Worm (Caenorhabditis elegans): ENCODE data around the gene M163.8.

Gene M163.8

DNA sequence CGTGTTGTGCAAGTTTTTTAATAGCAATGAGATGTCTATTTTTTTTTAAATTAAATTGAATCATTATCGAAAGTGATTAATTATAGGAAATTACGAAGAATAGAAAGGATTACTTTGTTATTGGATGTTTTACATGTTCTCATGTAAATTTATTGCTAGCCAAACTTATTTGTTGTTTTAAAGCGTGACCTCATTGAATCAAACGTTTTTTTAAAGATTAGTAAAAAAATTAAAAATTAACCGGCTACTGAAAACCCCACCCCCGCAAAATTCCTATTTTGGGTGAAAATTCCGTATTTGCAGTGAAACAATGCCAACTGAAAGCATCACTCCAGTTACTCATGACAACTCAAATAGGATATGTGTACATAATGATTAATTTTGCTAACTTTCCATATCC, at the start of gene M163.8:
TSS of gene M163.8 (plus strand) at position 301 of the 400 bp plus-strand sequence.
- TF ChIP-seq ama-1 (optimal IDR thresholded peaks at IDR 0.05) (no peak), ceh-36 (tag; optimal IDR thresholded peaks at IDR 0.05) (no peak), tbx-11 (GFP tag; IDR thresholded peaks at IDR 0.05) (no peak), sea-1 (GFP tag; conservative IDR thresholded peaks at IDR 0.05) (no peak), tra-4 (tag; optimal IDR thresholded peaks at IDR 0.05) (no peak), hmg-4 (GFP tag; optimal IDR thresholded peaks at IDR 0.05) (no peak), ets-7 (tag; optimal IDR thresholded peaks at IDR 0.05) (no peak), F13C5.2 (tag; optimal IDR thresholded peaks at IDR 0.05) (no peak), pes-1 (GFP tag; IDR thresholded peaks at IDR 0.05) (no peak), ceh-13 (GFP tag; optimal IDR thresholded peaks at IDR 0.05) (no peak), aly-1 (tag; optimal IDR thresholded peaks at IDR 0.05) (no peak), B0310.2 (tag; optimal IDR thresholded peaks at IDR 0.05) (no peak)

DNA sequence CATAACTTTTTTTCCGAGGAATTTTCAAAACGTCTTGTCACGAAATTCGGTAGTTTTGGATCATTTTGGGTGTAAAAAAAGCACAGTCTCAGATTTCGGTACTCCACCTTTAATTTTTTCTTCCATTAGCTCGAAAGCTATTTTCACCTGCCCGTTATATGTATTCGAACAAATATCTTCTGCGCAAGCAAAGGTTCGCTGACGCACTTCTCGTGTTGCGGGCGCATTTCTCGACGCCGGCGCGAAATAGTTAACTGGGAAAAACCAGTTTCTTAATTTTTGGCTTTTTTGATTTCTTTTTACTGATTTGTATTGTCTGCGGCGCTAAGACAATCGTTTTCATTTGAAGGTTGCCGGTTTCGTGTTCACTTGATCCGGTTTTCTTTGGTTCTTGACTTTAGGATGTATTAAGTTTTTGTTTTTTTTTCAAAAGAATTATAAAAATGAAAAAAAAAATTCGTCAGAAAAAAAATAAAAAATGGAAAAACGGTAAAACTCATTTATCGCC, 49.2 kb upstream of the M163.8 start:
- TF ChIP-seq pes-1 (GFP tag; IDR thresholded peaks at IDR 0.05) (no peak), tbx-37 (GFP tag; conservative IDR thresholded peaks at IDR 0.05) (no peak), hmg-4 (GFP tag; optimal IDR thresholded peaks at IDR 0.05) (no peak), hmbx-1 (tag; optimal IDR thresholded peaks at IDR 0.05) (no peak), ets-7 (tag; optimal IDR thresholded peaks at IDR 0.05) (no peak), tra-4 (tag; optimal IDR thresholded peaks at IDR 0.05) (no peak), flt-1 (GFP tag; IDR thresholded peaks at IDR 0.05) (no peak), F13C5.2 (tag; optimal IDR thresholded peaks at IDR 0.05) (no peak), aly-1 (tag; optimal IDR thresholded peaks at IDR 0.05) (no peak), ceh-13 (GFP tag; optimal IDR thresholded peaks at IDR 0.05) (no peak), scrt-1 (GFP tag; IDR thresholded peaks at IDR 0.05) (no peak), ceh-36 (tag; optimal IDR thresholded peaks at IDR 0.05) (no peak), tbx-11 (GFP tag; IDR thresholded peaks at IDR 0.05) (no peak)

DNA sequence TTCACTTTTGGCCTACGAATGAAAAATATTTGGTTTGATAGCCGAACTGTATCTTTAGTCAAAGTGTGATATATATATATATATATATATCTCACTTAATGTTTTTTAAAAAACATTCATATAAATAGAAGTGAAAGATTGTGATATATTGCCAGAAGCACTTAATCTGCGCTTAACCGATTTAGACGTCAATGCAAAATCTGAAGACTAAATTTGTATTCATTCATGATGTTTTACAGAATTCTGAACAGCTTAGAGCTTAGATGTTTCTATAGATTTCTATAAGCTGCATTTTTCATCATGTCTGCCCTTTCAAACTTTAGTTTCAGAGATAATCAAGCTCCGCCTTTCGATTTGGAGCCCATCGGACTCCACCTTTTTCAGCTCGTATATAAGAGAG, 42.6 kb upstream of the M163.8 start, which contains the start of gene F23D12.3:
TSS of gene F23D12.3 (plus strand) at position 301 of the 400 bp plus-strand sequence.
- TF ChIP-seq pes-1 (GFP tag; IDR thresholded peaks at IDR 0.05) (no peak), hmbx-1 (tag; optimal IDR thresholded peaks at IDR 0.05) (no peak), scrt-1 (GFP tag; IDR thresholded peaks at IDR 0.05) (no peak), hnd-1 (tag; optimal IDR thresholded peaks at IDR 0.05) (no peak), ama-1 (optimal IDR thresholded peaks at IDR 0.05) (no peak), F13C5.2 (tag; optimal IDR thresholded peaks at IDR 0.05) (no peak), sea-1 (GFP tag; conservative IDR thresholded peaks at IDR 0.05) (no peak), aly-1 (tag; optimal IDR thresholded peaks at IDR 0.05) (no peak), tra-4 (tag; optimal IDR thresholded peaks at IDR 0.05) (no peak)

DNA sequence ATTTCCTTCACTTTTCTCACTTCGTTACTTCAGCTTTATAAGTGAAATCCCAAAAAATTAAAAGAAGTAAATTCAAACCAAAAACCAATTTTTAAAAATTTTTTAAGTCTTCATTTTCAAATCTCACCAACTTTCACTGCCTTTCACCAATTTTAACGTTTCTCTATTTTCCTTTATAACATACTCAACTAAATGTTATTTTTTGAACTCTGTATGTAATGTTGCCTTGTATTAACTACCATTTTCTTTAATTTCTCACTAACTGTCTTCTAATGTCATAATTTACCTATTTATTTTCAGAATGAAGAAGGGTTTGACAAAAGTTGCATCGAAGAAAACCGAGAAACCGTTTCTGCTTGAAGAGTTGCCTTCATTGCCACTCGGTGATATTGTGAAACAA, 40.2 kb upstream of the M163.8 start, which contains the start of gene F23D12.4:
TSS of gene F23D12.4 (plus strand) at position 301 of the 400 bp plus-strand sequence.
- TF ChIP-seq pes-1 (GFP tag; IDR thresholded peaks at IDR 0.05) (no peak), hmg-4 (GFP tag; optimal IDR thresholded peaks at IDR 0.05) (no peak), tra-4 (tag; optimal IDR thresholded peaks at IDR 0.05) (no peak), sea-1 (GFP tag; conservative IDR thresholded peaks at IDR 0.05) (no peak), ets-7 (tag; optimal IDR thresholded peaks at IDR 0.05) (no peak), flt-1 (GFP tag; IDR thresholded peaks at IDR 0.05) (no peak), ceh-36 (tag; optimal IDR thresholded peaks at IDR 0.05) (no peak), hmbx-1 (tag; optimal IDR thresholded peaks at IDR 0.05) (no peak)

DNA sequence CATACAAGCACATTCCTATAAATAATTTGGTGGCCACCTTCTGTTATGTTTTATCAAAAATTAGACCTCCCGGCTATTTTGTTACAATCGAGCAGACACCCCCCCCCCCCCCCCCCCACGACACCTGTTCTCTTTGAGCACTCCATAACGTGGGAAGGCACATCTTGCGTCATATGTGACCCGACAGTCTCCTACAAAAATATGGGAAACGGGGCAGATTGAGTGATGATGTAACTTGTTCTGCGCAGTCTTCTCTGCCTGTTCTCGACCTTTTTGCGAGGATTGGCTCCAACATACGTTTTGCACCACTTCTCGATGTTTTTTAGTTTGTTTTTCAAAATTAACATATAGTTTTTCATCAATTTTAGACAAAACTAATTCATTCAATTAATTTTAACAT, 37.4 kb upstream of the M163.8 start:
- no peak for TF ChIP-seq tbx-37 (GFP tag; conservative IDR thresholded peaks at IDR 0.05)
- TF ChIP-seq hmg-4 (GFP tag; optimal IDR thresholded peaks at IDR 0.05): no peak
- TF ChIP-seq F13C5.2 (tag; optimal IDR thresholded peaks at IDR 0.05): no peak
- TF ChIP-seq hnd-1 (tag; optimal IDR thresholded peaks at IDR 0.05): no peak
- no peak for TF ChIP-seq sea-1 (GFP tag; conservative IDR thresholded peaks at IDR 0.05)
- TF ChIP-seq aly-1 (tag; optimal IDR thresholded peaks at IDR 0.05): no peak
- TF ChIP-seq scrt-1 (GFP tag; IDR thresholded peaks at IDR 0.05): no peak
- no peak for TF ChIP-seq tra-4 (tag; optimal IDR thresholded peaks at IDR 0.05)
- TF ChIP-seq B0310.2 (tag; optimal IDR thresholded peaks at IDR 0.05): no peak
- TF ChIP-seq flt-1 (GFP tag; IDR thresholded peaks at IDR 0.05): no peak
- no peak for TF ChIP-seq ets-7 (tag; optimal IDR thresholded peaks at IDR 0.05)
- TF ChIP-seq ama-1 (optimal IDR thresholded peaks at IDR 0.05): no peak
- no peak for TF ChIP-seq tbx-11 (GFP tag; IDR thresholded peaks at IDR 0.05)
- no peak for TF ChIP-seq hmbx-1 (tag; optimal IDR thresholded peaks at IDR 0.05)
- TF ChIP-seq ceh-36 (tag; optimal IDR thresholded peaks at IDR 0.05): no peak
- TF ChIP-seq pes-1 (GFP tag; IDR thresholded peaks at IDR 0.05): no peak
- no peak for TF ChIP-seq ceh-13 (GFP tag; optimal IDR thresholded peaks at IDR 0.05)

DNA sequence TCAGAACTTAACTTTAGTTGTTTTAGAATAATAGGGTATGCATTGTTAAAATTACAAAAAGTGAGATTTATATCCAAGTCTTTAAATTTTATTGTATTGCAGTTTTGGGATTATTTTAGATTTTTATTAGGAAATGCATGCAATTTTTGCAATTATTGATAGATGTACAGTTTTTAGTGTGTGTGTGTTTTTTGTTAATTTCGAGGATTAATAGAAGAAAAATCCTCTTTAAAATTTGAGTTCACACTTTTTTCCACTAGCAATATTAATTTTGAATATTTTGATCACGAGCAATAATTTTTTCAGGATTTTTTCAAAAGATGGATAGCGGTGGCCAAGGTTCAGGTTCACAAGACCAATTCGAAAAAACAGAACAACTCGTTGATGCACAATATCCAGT, 37.0 kb upstream of the M163.8 start, which contains the start of gene jmjd-3.2:
TSS of gene jmjd-3.2 (plus strand) at position 301 of the 400 bp plus-strand sequence.
- no peak for TF ChIP-seq F13C5.2 (tag; optimal IDR thresholded peaks at IDR 0.05)
- TF ChIP-seq B0310.2 (tag; optimal IDR thresholded peaks at IDR 0.05): no peak
- TF ChIP-seq tbx-37 (GFP tag; conservative IDR thresholded peaks at IDR 0.05): no peak
- TF ChIP-seq hmg-4 (GFP tag; optimal IDR thresholded peaks at IDR 0.05): no peak
- TF ChIP-seq ama-1 (optimal IDR thresholded peaks at IDR 0.05): no peak
- no peak for TF ChIP-seq ceh-36 (tag; optimal IDR thresholded peaks at IDR 0.05)
- TF ChIP-seq hnd-1 (tag; optimal IDR thresholded peaks at IDR 0.05): no peak
- no peak for TF ChIP-seq sea-1 (GFP tag; conservative IDR thresholded peaks at IDR 0.05)
- no peak for TF ChIP-seq pes-1 (GFP tag; IDR thresholded peaks at IDR 0.05)
- no peak for TF ChIP-seq aly-1 (tag; optimal IDR thresholded peaks at IDR 0.05)
- TF ChIP-seq hmbx-1 (tag; optimal IDR thresholded peaks at IDR 0.05): no peak
- TF ChIP-seq ceh-13 (GFP tag; optimal IDR thresholded peaks at IDR 0.05): no peak
- no peak for TF ChIP-seq tbx-11 (GFP tag; IDR thresholded peaks at IDR 0.05)
- no peak for TF ChIP-seq ets-7 (tag; optimal IDR thresholded peaks at IDR 0.05)
- TF ChIP-seq flt-1 (GFP tag; IDR thresholded peaks at IDR 0.05): no peak
- no peak for TF ChIP-seq scrt-1 (GFP tag; IDR thresholded peaks at IDR 0.05)
- TF ChIP-seq tra-4 (tag; optimal IDR thresholded peaks at IDR 0.05): no peak

DNA sequence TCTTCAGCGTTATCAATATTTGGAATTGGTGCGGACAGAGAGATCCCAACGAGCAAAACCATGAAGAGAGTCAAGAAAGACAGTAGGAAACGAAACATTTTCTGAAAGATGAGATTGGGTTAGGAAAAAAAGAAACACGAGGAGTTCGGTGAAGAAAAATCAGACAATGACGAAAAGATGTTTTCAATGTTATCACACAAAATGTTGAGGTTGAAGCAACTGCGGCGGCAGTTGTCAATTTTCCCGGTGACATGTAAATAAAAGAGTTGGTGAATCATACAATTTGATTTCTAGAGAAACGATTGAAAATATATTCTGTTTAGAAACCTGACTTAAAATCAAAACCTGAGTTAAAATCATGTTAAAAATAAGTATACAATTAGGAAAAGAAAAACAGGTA, 31.2 kb upstream of the M163.8 start, which contains the start of gene F23D12.7:
TSS of gene F23D12.7 (minus strand) at position 101 of the 400 bp plus-strand sequence.
- TF ChIP-seq scrt-1 (GFP tag; IDR thresholded peaks at IDR 0.05): no peak
- TF ChIP-seq tra-4 (tag; optimal IDR thresholded peaks at IDR 0.05): no peak
- TF ChIP-seq F13C5.2 (tag; optimal IDR thresholded peaks at IDR 0.05): no peak
- TF ChIP-seq ama-1 (optimal IDR thresholded peaks at IDR 0.05): no peak
- TF ChIP-seq sea-1 (GFP tag; conservative IDR thresholded peaks at IDR 0.05): no peak
- no peak for TF ChIP-seq aly-1 (tag; optimal IDR thresholded peaks at IDR 0.05)
- no peak for TF ChIP-seq tbx-11 (GFP tag; IDR thresholded peaks at IDR 0.05)
- no peak for TF ChIP-seq flt-1 (GFP tag; IDR thresholded peaks at IDR 0.05)
- TF ChIP-seq pes-1 (GFP tag; IDR thresholded peaks at IDR 0.05): no peak
- TF ChIP-seq ceh-36 (tag; optimal IDR thresholded peaks at IDR 0.05): no peak
- no peak for TF ChIP-seq hmg-4 (GFP tag; optimal IDR thresholded peaks at IDR 0.05)
- TF ChIP-seq tbx-37 (GFP tag; conservative IDR thresholded peaks at IDR 0.05): no peak
- no peak for TF ChIP-seq ceh-13 (GFP tag; optimal IDR thresholded peaks at IDR 0.05)
- TF ChIP-seq hmbx-1 (tag; optimal IDR thresholded peaks at IDR 0.05): no peak
- TF ChIP-seq hnd-1 (tag; optimal IDR thresholded peaks at IDR 0.05): no peak
- TF ChIP-seq ets-7 (tag; optimal IDR thresholded peaks at IDR 0.05): no peak
- TF ChIP-seq B0310.2 (tag; optimal IDR thresholded peaks at IDR 0.05): no peak
